Fruit fly (Drosophila melanogaster) S2 (cell line): ENCODE measurements around the gene Lk.

Experiments
- CG8478 ChIP-seq: fragments of >200 bp; optimal IDR thresholded peaks from 2 replicates; lab custom pipeline; 2018
- CTCF ChIP-seq, 2 experiments: fragments of >200 bp; optimal IDR thresholded peaks; 2 replicates each; lab custom pipeline; 2018

- no peak for TF ChIP-seq CG8478 (lab: Kevin White, UChicago)
- no peak for TF ChIP-seq CTCF (optimal IDR thresholded peaks at IDR 0.05; lab: Kevin White, UChicago)
Measured at dm6 chr3L:14547811-14548765, 12.5 kb downstream of the Lk start.
